Fruit fly (Drosophila melanogaster) whole organism, embryonic: ENCODE data around the gene Nlg2.

Experiments used
- ATbp ChIP-seq: fragments of 200-800 bp; sonication (Bioruptor generic); optimal IDR thresholded peaks from 2 replicates; lab custom pipeline; 2017; ENCODE audit warnings: missing biosample characterization, mild to moderate bottlenecking, missing genetic modification characterization, missing genetic modification reagents
- Bdp1 ChIP-seq: fragments of 200-800 bp; sonication (Bioruptor generic); optimal IDR thresholded peaks from 3 replicates; lab custom pipeline; 2016; ENCODE audit warnings: missing biosample characterization, missing genetic modification characterization
- Bteb2 ChIP-seq: fragments of 200-800 bp; sonication (Bioruptor generic); optimal IDR thresholded peaks from 2 replicates; lab custom pipeline; 2016; ENCODE audit warnings: missing biosample characterization, missing genetic modification characterization
- CG10209 ChIP-seq: fragments of 200-800 bp; sonication (Bioruptor generic); optimal IDR thresholded peaks from 3 replicates; lab custom pipeline; 2017; ENCODE audit warnings: missing biosample characterization, mild to moderate bottlenecking, missing genetic modification characterization, missing genetic modification reagents
- CG10543 ChIP-seq: fragments of 200-800 bp; sonication (Bioruptor generic); optimal IDR thresholded peaks from 3 replicates; lab custom pipeline; 2017; ENCODE audit warnings: missing biosample characterization, mild to moderate bottlenecking, missing genetic modification characterization, moderate library complexity
- CG10979 ChIP-seq: fragments of 200-800 bp; sonication (Bioruptor generic); optimal IDR thresholded peaks from 2 replicates; lab custom pipeline; 2018; ENCODE audit warnings: missing biosample characterization, mild to moderate bottlenecking, missing genetic modification characterization, moderate library complexity
- CG11695 ChIP-seq: fragments of 200-800 bp; sonication (Bioruptor generic); IDR thresholded peaks from 3 replicates; pipeline ENCODE4 v1.3.6; 2022; ENCODE audit warnings: missing biosample characterization, missing genetic modification characterization
- CG12299 ChIP-seq: fragments of 200-800 bp; sonication (Bioruptor generic); optimal IDR thresholded peaks from 2 replicates; lab custom pipeline; 2018; ENCODE audit warnings: missing biosample characterization, mild to moderate bottlenecking, missing genetic modification characterization
- CG12744 ChIP-seq: fragments of 200-800 bp; sonication (Bioruptor generic); optimal IDR thresholded peaks from 2 replicates; lab custom pipeline; 2016; ENCODE audit warnings: missing biosample characterization, missing genetic modification characterization
- CG13123 ChIP-seq: fragments of 200-800 bp; sonication (Bioruptor generic); optimal IDR thresholded peaks from 2 replicates; lab custom pipeline; 2016; ENCODE audit warnings: missing biosample characterization, missing genetic modification characterization
- CG14965 ChIP-seq: fragments of 200-800 bp; sonication (Bioruptor generic); optimal IDR thresholded peaks from 2 replicates; lab custom pipeline; 2016; ENCODE audit warnings: missing biosample characterization, missing genetic modification characterization, borderline replicate concordance
- CG1647 ChIP-seq: fragments of 200-800 bp; sonication (Bioruptor generic); optimal IDR thresholded peaks from 3 replicates; lab custom pipeline; 2016; ENCODE audit warnings: missing biosample characterization, missing genetic modification characterization
- CG17568 ChIP-seq: fragments of 200-800 bp; sonication (Bioruptor generic); optimal IDR thresholded peaks from 2 replicates; lab custom pipeline; 2018; ENCODE audit warnings: missing biosample characterization, mild to moderate bottlenecking, missing genetic modification characterization, moderate library complexity
- CG2678 ChIP-seq: fragments of 200-800 bp; sonication (Bioruptor generic); optimal IDR thresholded peaks from 3 replicates; lab custom pipeline; 2019; ENCODE audit warnings: missing biosample characterization, mild to moderate bottlenecking, missing genetic modification characterization, moderate library complexity
- CG2875 ChIP-seq: fragments of 200-800 bp; sonication (Bioruptor generic); optimal IDR thresholded peaks from 2 replicates; lab custom pipeline; 2017; ENCODE audit warnings: missing biosample characterization, mild to moderate bottlenecking, missing genetic modification characterization, missing genetic modification reagents
- CG3065 ChIP-seq: fragments of 200-800 bp; sonication (Bioruptor generic); optimal IDR thresholded peaks from 2 replicates; lab custom pipeline; 2016; ENCODE audit warnings: missing biosample characterization, missing genetic modification characterization
- CG33213 ChIP-seq: fragments of 200-800 bp; sonication (Bioruptor generic); optimal IDR thresholded peaks from 3 replicates; lab custom pipeline; 2016; ENCODE audit warnings: missing biosample characterization, missing genetic modification characterization
- CG3726 ChIP-seq: fragments of 200-800 bp; sonication (Bioruptor generic); IDR thresholded peaks from 3 replicates; pipeline ENCODE4, ENCODE4 v1.3.6; 2022; ENCODE audit warnings: missing biosample characterization, missing genetic modification characterization
- CG6765 ChIP-seq: fragments of 200-800 bp; sonication (Bioruptor generic); optimal IDR thresholded peaks from 3 replicates; lab custom pipeline; 2017; ENCODE audit warnings: missing biosample characterization, mild to moderate bottlenecking, missing genetic modification characterization
- CG8765 ChIP-seq: fragments of 200-800 bp; sonication (Bioruptor generic); IDR thresholded peaks from 2 replicates; pipeline ENCODE4 v1.3.6; 2022; ENCODE audit warnings: missing biosample characterization, missing genetic modification characterization
- Dek ChIP-seq: fragments of 200-800 bp; sonication (Bioruptor generic); optimal IDR thresholded peaks from 3 replicates; lab custom pipeline; 2019; ENCODE audit warnings: missing biosample characterization, mild to moderate bottlenecking, missing genetic modification characterization, moderate library complexity
- Dll ChIP-seq: fragments of 200-800 bp; sonication (Bioruptor generic); IDR thresholded peaks from 4 replicates; pipeline ENCODE4 v1.3.6; 2022; ENCODE audit warnings: missing biosample characterization, missing genetic modification characterization; ENCODE audit not compliant: partially characterized antibody
- Dp ChIP-seq: fragments of 200-800 bp; sonication (Bioruptor generic); optimal IDR thresholded peaks from 2 replicates; lab custom pipeline; 2018; ENCODE audit warnings: missing biosample characterization, mild to moderate bottlenecking, missing genetic modification characterization, moderate library complexity
- Dref ChIP-seq: fragments of 200-800 bp; sonication (Bioruptor generic); IDR thresholded peaks from 2 replicates; pipeline ENCODE4 v1.3.6; 2022; ENCODE audit warnings: missing biosample characterization, missing genetic modification characterization
- Fer1 ChIP-seq: fragments of 200-800 bp; sonication (Bioruptor generic); optimal IDR thresholded peaks from 2 replicates; lab custom pipeline; 2017; ENCODE audit warnings: missing biosample characterization, mild to moderate bottlenecking, missing genetic modification characterization
- Hr3 ChIP-seq: fragments of 200-800 bp; sonication (Bioruptor generic); optimal IDR thresholded peaks from 3 replicates; lab custom pipeline; 2016; ENCODE audit warnings: missing biosample characterization, missing genetic modification characterization
- MTF-1 ChIP-seq: fragments of 200-800 bp; sonication (Bioruptor generic); optimal IDR thresholded peaks from 2 replicates; lab custom pipeline; 2018; ENCODE audit warnings: missing biosample characterization, mild to moderate bottlenecking, missing genetic modification characterization, borderline replicate concordance
- NC2β ChIP-seq: fragments of 200-800 bp; sonication (Bioruptor generic); optimal IDR thresholded peaks from 2 replicates; lab custom pipeline; 2016; ENCODE audit warnings: missing biosample characterization, missing genetic modification characterization
- Nf-YB ChIP-seq: fragments of 200-800 bp; sonication (Bioruptor generic); optimal IDR thresholded peaks from 3 replicates; lab custom pipeline; 2019; ENCODE audit warnings: missing biosample characterization, mild to moderate bottlenecking, missing genetic modification characterization, moderate library complexity
- Taf1 ChIP-seq: fragments of 200-800 bp; sonication (Bioruptor generic); IDR thresholded peaks from 2 replicates; pipeline ENCODE4 v1.3.6; 2022; ENCODE audit warnings: missing biosample characterization, missing genetic modification characterization
- ac ChIP-seq: fragments of 200-800 bp; sonication (Bioruptor generic); optimal IDR thresholded peaks from 3 replicates; lab custom pipeline; 2017; ENCODE audit warnings: missing biosample characterization, mild to moderate bottlenecking, missing genetic modification characterization
- al ChIP-seq: fragments of 200-800 bp; sonication (Bioruptor generic); IDR thresholded peaks from 2 replicates; pipeline ENCODE4 v1.3.6; 2022; ENCODE audit warnings: missing biosample characterization, missing genetic modification characterization
- aop ChIP-seq: fragments of 200-800 bp; sonication (Bioruptor generic); IDR thresholded peaks from 2 replicates; pipeline ENCODE4 v1.3.6; 2022; ENCODE audit warnings: missing biosample characterization, missing genetic modification characterization
- btn ChIP-seq: fragments of 200-800 bp; sonication (Bioruptor generic); optimal IDR thresholded peaks from 2 replicates; lab custom pipeline; 2016; ENCODE audit warnings: missing biosample characterization, missing genetic modification characterization
- cas ChIP-seq: fragments of 200-800 bp; sonication (Bioruptor generic); IDR thresholded peaks from 2 replicates; pipeline ENCODE4 v1.3.6; 2022; ENCODE audit warnings: missing biosample characterization, missing genetic modification characterization
- crc ChIP-seq: fragments of 200-800 bp; sonication (Bioruptor generic); optimal IDR thresholded peaks from 2 replicates; lab custom pipeline; 2016; ENCODE audit warnings: missing biosample characterization, missing genetic modification characterization
- croc ChIP-seq: fragments of 200-800 bp; sonication (Bioruptor generic); conservative IDR thresholded peaks from 3 replicates; pipeline ENCODE4 v1.3.6; 2022; ENCODE audit warnings: missing biosample characterization, missing genetic modification characterization
- crp ChIP-seq, 2 experiments: fragments of 200-800 bp; sonication (Bioruptor generic); optimal IDR thresholded peaks; 2 replicates in 1 of 2; 3 replicates in 1 of 2; lab custom pipeline; 2017; ENCODE audit warnings: missing biosample characterization in 2 of 2, missing genetic modification characterization in 2 of 2, mild to moderate bottlenecking in 1 of 2, moderate library complexity in 1 of 2
- dmrt11E ChIP-seq: fragments of 200-800 bp; sonication (Bioruptor generic); optimal IDR thresholded peaks from 3 replicates; lab custom pipeline; 2018; ENCODE audit warnings: missing biosample characterization, mild to moderate bottlenecking, missing genetic modification characterization, moderate library complexity
- fd64A ChIP-seq: fragments of 200-800 bp; sonication (Bioruptor generic); optimal IDR thresholded peaks from 3 replicates; lab custom pipeline; 2018; ENCODE audit warnings: missing biosample characterization, mild to moderate bottlenecking, missing genetic modification characterization
- ftz-f1 ChIP-seq: fragments of 200-800 bp; sonication (Bioruptor generic); optimal IDR thresholded peaks from 2 replicates; lab custom pipeline; 2016; ENCODE audit warnings: missing biosample characterization, missing genetic modification characterization
- hbn ChIP-seq: fragments of 200-800 bp; sonication (Bioruptor generic); IDR thresholded peaks from 2 replicates; pipeline ENCODE4 v1.3.6; 2022; ENCODE audit warnings: missing biosample characterization, missing genetic modification characterization; ENCODE audit not compliant: partially characterized antibody
- mirr ChIP-seq: fragments of 200-800 bp; sonication (Bioruptor generic); optimal IDR thresholded peaks from 3 replicates; lab custom pipeline; 2018; ENCODE audit warnings: missing biosample characterization, mild to moderate bottlenecking, missing genetic modification characterization
- sens ChIP-seq: fragments of 200-800 bp; sonication (Bioruptor generic); peaks from one replicate; lab custom pipeline; 2016; ENCODE audit warnings: missing biosample characterization, missing genetic modification characterization
- slp2 ChIP-seq: fragments of 200-800 bp; sonication (Bioruptor generic); optimal IDR thresholded peaks from 2 replicates; lab custom pipeline; 2016; ENCODE audit warnings: missing biosample characterization, missing genetic modification characterization
- sob ChIP-seq: fragments of 200-800 bp; sonication (Bioruptor generic); IDR thresholded peaks from 2 replicates; pipeline ENCODE4 v1.3.6; 2022; ENCODE audit warnings: missing biosample characterization, missing genetic modification characterization
- stwl ChIP-seq: fragments of 200-800 bp; sonication (Bioruptor generic); optimal IDR thresholded peaks from 3 replicates; lab custom pipeline; 2018; ENCODE audit warnings: missing biosample characterization, mild to moderate bottlenecking, missing genetic modification characterization, moderate library complexity
- trem ChIP-seq: fragments of 200-800 bp; optimal IDR thresholded peaks from 3 replicates; lab custom pipeline; 2019; ENCODE audit warnings: missing biosample characterization, mild to moderate bottlenecking, missing genetic modification characterization, moderate library complexity
- twi ChIP-seq: fragments of 200-800 bp; optimal IDR thresholded peaks from 2 replicates; lab custom pipeline; 2019; ENCODE audit warnings: missing biosample characterization, mild to moderate bottlenecking, missing genetic modification characterization, moderate library complexity
- wor ChIP-seq: fragments of 200-800 bp; sonication (Bioruptor generic); IDR thresholded peaks from 2 replicates; pipeline ENCODE4 v1.3.6; 2022; ENCODE audit warnings: missing biosample characterization, missing genetic modification characterization

The Nlg2 gene

dm6 chr2L:6950096-6950495, 75.4 kb downstream of the Nlg2 start, which contains the start of the genes Gas41 and SA1 (continued):
- TF ChIP-seq Dp (GFP tag; lab: Kevin White, UChicago) (peak; percentile 42), CG1647 (GFP tag; lab: Kevin White, UChicago) (peak; percentile 10), CG12744 (peak; percentile 22), dmrt11E (tag; lab: Kevin White, UChicago) (peak; percentile 82), Nf-YB (no peak), Dll (GFP tag; lab: Robert Waterston, UW) (peak; percentile 69; the same call in 3 of the 4 replicates), CG6765 (GFP tag; lab: Kevin White, UChicago) (peak; percentile 76), aop (GFP tag; lab: Robert Waterston, UW) (no peak), CG10979 (tag; lab: Kevin White, UChicago) (peak; percentile 69), CG13123 (peak; percentile 15), CG33213 (GFP tag; lab: Kevin White, UChicago) (peak; percentile 38), CG12299 (tag; lab: Kevin White, UChicago) (peak; percentile 35), ac (GFP tag; lab: Kevin White, UChicago) (no peak), sens (peak; percentile 89), Taf1 (GFP tag; lab: Robert Waterston, UW) (0 out of 2 replicates have a peak, but pooled peaks have one; percentile 35), ATbp (peak; percentile 77), CG2875 (GFP tag; lab: Kevin White, UChicago) (peak; percentile 60), crp (GFP tag; optimal IDR thresholded peaks at IDR 0.05; lab: Kevin White, UChicago) (peak in 1 of 2 experiments; percentile 3), fd64A (GFP tag; lab: Kevin White, UChicago) (no peak), Dek (tag; lab: Kevin White, UChicago) (peak; percentile 93), twi (tag; lab: Kevin White, UChicago) (peak; percentile 68), btn (GFP tag; lab: Kevin White, UChicago) (no peak), hbn (GFP tag; lab: Robert Waterston, UW) (peak; percentile 68; the same call in 1 of the 2 replicates), wor (no peak), MTF-1 (GFP tag; lab: Kevin White, UChicago) (peak; percentile 63), Bteb2 (GFP tag; lab: Kevin White, UChicago) (no peak), NC2β (GFP tag; lab: Kevin White, UChicago) (peak; percentile 57), Hr3 (GFP tag; lab: Kevin White, UChicago) (peak; percentile 94), crc (GFP tag; lab: Kevin White, UChicago) (no peak), CG11695 (GFP tag; lab: Robert Waterston, UW) (peak; percentile 50; the same call in 2 of the 3 replicates), CG3065 (GFP tag; lab: Kevin White, UChicago) (peak; percentile 84), croc (GFP tag; lab: Robert Waterston, UW) (peak; percentile 66), trem (tag; lab: Kevin White, UChicago) (peak; percentile 95), Dref (GFP tag; lab: Robert Waterston, UW) (peak; percentile 76), ftz-f1 (GFP tag; lab: Kevin White, UChicago) (no peak), CG2678 (tag; lab: Kevin White, UChicago) (peak; percentile 92), al (GFP tag; lab: Robert Waterston, UW) (no peak; the same call in 1 of the 2 replicates), stwl (tag; lab: Kevin White, UChicago) (peak; percentile 92), CG17568 (GFP tag; lab: Kevin White, UChicago) (no peak), mirr (GFP tag; lab: Kevin White, UChicago) (peak; percentile 13), Bdp1 (GFP tag; lab: Kevin White, UChicago) (peak; percentile 11), Fer1 (GFP tag; lab: Kevin White, UChicago) (peak; percentile 88), CG10543 (GFP tag; lab: Kevin White, UChicago) (peak; percentile 62), CG14965 (GFP tag; lab: Kevin White, UChicago) (no peak), CG10209 (GFP tag; lab: Kevin White, UChicago) (peak; percentile 78), CG3726 (GFP tag; lab: Robert Waterston, UW) (peak; percentile 47; the same call in 1 of the 3 replicates), cas (no peak), sob (GFP tag; lab: Robert Waterston, UW) (no peak), CG8765 (GFP tag; lab: Robert Waterston, UW) (peak; percentile 67), slp2 (GFP tag; lab: Kevin White, UChicago) (no peak)
